Fruit fly (Drosophila melanogaster): ENCODE results near the gene CG10068.

The CG10068 gene

dm6 chr3R:7139188-7140038, 11.6 kb upstream of the CG10068 start:
- TF ChIP-seq dl (GFP tag; optimal IDR thresholded peaks at IDR 0.05; ENCODE audit: insufficient read depth in 1 of 2, partially characterized antibody in 2 of 2) (no peak), dsf (GFP tag; optimal IDR thresholded peaks at IDR 0.05; ENCODE audit: borderline replicate concordance) (no peak), brk (GFP tag; optimal IDR thresholded peaks at IDR 0.05) (no peak), GATAd (GFP tag; optimal IDR thresholded peaks at IDR 0.05) (no peak), HLH106 (tag; optimal IDR thresholded peaks at IDR 0.05) (no peak), Rel (GFP tag; optimal IDR thresholded peaks at IDR 0.05) (no peak), Rel (tag; optimal IDR thresholded peaks at IDR 0.05) (no peak), woc (GFP tag; optimal IDR thresholded peaks at IDR 0.05) (no peak), CrebA (GFP tag; optimal IDR thresholded peaks at IDR 0.05; ENCODE audit: borderline replicate concordance) (no peak), OdsH (GFP tag; optimal IDR thresholded peaks at IDR 0.05) (no peak), h (GFP tag; optimal IDR thresholded peaks at IDR 0.05) (no peak)

dm6 chr3R:7138058-7138457, 10.2 kb upstream of the CG10068 start:
- TF ChIP-seq Rel (GFP tag; optimal IDR thresholded peaks at IDR 0.05) (no peak), Rel (tag; optimal IDR thresholded peaks at IDR 0.05) (no peak)

- no peak for TF ChIP-seq Hr78 (GFP tag; optimal IDR thresholded peaks at IDR 0.05)
- TF ChIP-seq Vsx2 (GFP tag; optimal IDR thresholded peaks at IDR 0.05; ENCODE audit: partially characterized antibody): no peak
- TF ChIP-seq dsf (GFP tag; optimal IDR thresholded peaks at IDR 0.05; ENCODE audit: borderline replicate concordance): no peak
- no peak for TF ChIP-seq rgr (GFP tag; optimal IDR thresholded peaks at IDR 0.05)
- no peak for TF ChIP-seq Sp1 (GFP tag; optimal IDR thresholded peaks at IDR 0.05)
- no peak for TF ChIP-seq sage (GFP tag; optimal IDR thresholded peaks at IDR 0.05)
- TF ChIP-seq CrebA (GFP tag; optimal IDR thresholded peaks at IDR 0.05; ENCODE audit: borderline replicate concordance): no peak
- no peak for TF ChIP-seq Abd-B (GFP tag; optimal IDR thresholded peaks at IDR 0.05)
These were observed 9.4 kb upstream of the CG10068 start for dm6 chr3R:7137207-7137606.

- TF ChIP-seq pan (optimal IDR thresholded peaks at IDR 0.05) (no peak), CG9705 (GFP tag; optimal IDR thresholded peaks at IDR 0.05) (no peak), tai (GFP tag; optimal IDR thresholded peaks at IDR 0.05) (no peak), Abd-B (GFP tag; optimal IDR thresholded peaks at IDR 0.05) (no peak), HLH106 (tag; optimal IDR thresholded peaks at IDR 0.05) (no peak)
These were observed 8.1 kb upstream of the CG10068 start, which contains the start of gene Fer1 for dm6 chr3R:7135881-7136280. Fer1 (plus strand) TSS chr3R:7136206.

dm6 chr3R:7134715-7135505, 7.1 kb upstream of the CG10068 start:
- TF ChIP-seq fru (GFP tag; optimal IDR thresholded peaks at IDR 0.05) (no peak), HLH106 (tag; optimal IDR thresholded peaks at IDR 0.05) (no peak), sv (GFP tag; optimal IDR thresholded peaks at IDR 0.05) (no peak), Myc (optimal IDR thresholded peaks at IDR 0.05) (no peak), Jra (GFP tag; optimal IDR thresholded peaks at IDR 0.05) (no peak), Dif (GFP tag; optimal IDR thresholded peaks at IDR 0.05; ENCODE audit: partially characterized antibody) (no peak), CG9705 (GFP tag; optimal IDR thresholded peaks at IDR 0.05) (no peak), N (GFP tag; optimal IDR thresholded peaks at IDR 0.05) (no peak), OdsH (GFP tag; optimal IDR thresholded peaks at IDR 0.05) (no peak), psq (GFP tag; optimal IDR thresholded peaks at IDR 0.05) (no peak), jim (GFP tag; optimal IDR thresholded peaks at IDR 0.05) (no peak), ey (GFP tag; optimal IDR thresholded peaks at IDR 0.05) (no peak), pan (optimal IDR thresholded peaks at IDR 0.05) (no peak), h (GFP tag; optimal IDR thresholded peaks at IDR 0.05) (no peak), Hr78 (GFP tag; optimal IDR thresholded peaks at IDR 0.05) (no peak), woc (GFP tag; optimal IDR thresholded peaks at IDR 0.05) (no peak), Rel (GFP tag; optimal IDR thresholded peaks at IDR 0.05) (no peak), Rel (tag; optimal IDR thresholded peaks at IDR 0.05) (no peak), dsf (GFP tag; optimal IDR thresholded peaks at IDR 0.05; ENCODE audit: borderline replicate concordance) (no peak)
